Worm (Caenorhabditis elegans) whole organism, late embryonic: Measurements from ENCODE around the gene mrpl-10.

Source experiments
- ceh-18 ChIP-seq: sonication (generic microtip); optimal IDR thresholded peaks from 2 replicates; lab custom pipeline; 2016; ENCODE audit warnings: missing genetic modification characterization, missing compliant biosample characterization
- elt-2 ChIP-seq: sonication (generic microtip); optimal IDR thresholded peaks from 2 replicates; lab custom pipeline; 2016; ENCODE audit warnings: missing genetic modification reagents, missing genetic modification characterization, missing compliant biosample characterization
- rnt-1 ChIP-seq: sonication (generic microtip); optimal IDR thresholded peaks from 2 replicates; lab custom pipeline; 2016; ENCODE audit warnings: missing genetic modification characterization, missing compliant biosample characterization

ce11 chrII:8311484-8311883 lies 33.2 kb upstream of the mrpl-10 start:
- TF ChIP-seq elt-2 (tag; lab: Kevin White, UChicago) (no peak), ceh-18 (tag; lab: Kevin White, UChicago) (no peak), rnt-1 (no peak)
